Fruit fly (Drosophila melanogaster): Measurements from ENCODE around the gene CG6511.

The CG6511 gene

DNA sequence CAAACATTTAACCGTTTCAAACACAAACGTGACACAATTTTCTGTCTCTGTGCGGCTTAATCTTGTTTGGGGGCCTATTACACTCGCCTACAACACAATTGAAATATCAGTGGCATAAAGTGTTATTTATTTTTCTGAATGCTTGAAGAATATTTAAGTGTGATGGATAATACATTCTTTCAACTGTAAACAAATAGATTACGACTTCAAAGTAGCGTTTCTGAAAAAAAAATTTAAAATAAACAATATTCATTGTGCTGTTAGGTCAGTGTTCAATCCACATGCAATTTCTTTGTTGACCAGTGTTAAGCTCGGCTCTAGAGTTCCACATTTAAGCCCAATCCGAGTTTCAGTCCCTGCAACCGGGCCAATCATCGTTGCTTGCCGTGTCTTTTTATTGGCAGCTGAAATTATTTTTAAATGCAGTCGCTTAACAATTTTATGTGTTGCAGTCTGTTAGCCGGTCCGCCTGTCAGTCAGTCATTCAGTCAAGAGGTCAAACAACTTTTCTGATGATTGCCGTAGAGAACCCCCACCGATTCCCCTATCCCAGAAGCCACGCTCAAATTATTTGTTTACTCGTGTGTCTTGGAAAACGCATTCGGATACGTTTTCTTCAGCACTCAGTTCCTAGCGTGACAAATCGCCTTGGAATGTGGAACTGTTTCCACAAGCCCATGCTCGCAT, 52.0 kb downstream of the CG6511 start (continued):
- TF ChIP-seq vri (GFP tag; optimal IDR thresholded peaks at IDR 0.05), result no peak
- peak; percentile 26 for TF ChIP-seq CG31627 (GFP tag; optimal IDR thresholded peaks at IDR 0.05)
- peak; percentile 47 to 63 for TF ChIP-seq ss (GFP tag; optimal IDR thresholded peaks at IDR 0.05)
- peak; percentile 13 for TF ChIP-seq CG8319 (GFP tag; optimal IDR thresholded peaks at IDR 0.05)
- peak; percentile 88 for TF ChIP-seq CG8119 (GFP tag; IDR thresholded peaks at IDR 0.05)
- peak; percentile 24 for TF ChIP-seq lz (GFP tag; optimal IDR thresholded peaks at IDR 0.05)
- no peak for TF ChIP-seq Hr38 (GFP tag; optimal IDR thresholded peaks at IDR 0.05)
- peak; percentile 70 for TF ChIP-seq net (GFP tag; optimal IDR thresholded peaks at IDR 0.05)
- TF ChIP-seq Ets96B (tag; optimal IDR thresholded peaks at IDR 0.05), result peak; percentile 64
- TF ChIP-seq fd85E (GFP tag; optimal IDR thresholded peaks at IDR 0.05), result no peak
- peak; percentile 46; the same call in 1 of the 2 replicates for TF ChIP-seq CG11294 (GFP tag; IDR thresholded peaks at IDR 0.05)
- peak; percentile 58 for TF ChIP-seq CG3032 (tag; optimal IDR thresholded peaks at IDR 0.05)
- peak; percentile 78 for TF ChIP-seq OdsH (GFP tag; optimal IDR thresholded peaks at IDR 0.05)
- TF ChIP-seq Eip93F (GFP tag; optimal IDR thresholded peaks at IDR 0.05), result no peak
- TF ChIP-seq CG6276 (GFP tag; optimal IDR thresholded peaks at IDR 0.05), result peak; percentile 63
- TF ChIP-seq CG7368 (GFP tag; optimal IDR thresholded peaks at IDR 0.05), result peak; percentile 7
- TF ChIP-seq CG32006 (GFP tag; optimal IDR thresholded peaks at IDR 0.05), result peak; percentile 76
- TF ChIP-seq Blimp-1 (GFP tag; optimal IDR thresholded peaks at IDR 0.05), result no peak
- TF ChIP-seq acj6 (GFP tag; optimal IDR thresholded peaks at IDR 0.05), result peak; percentile 60
- no peak for TF ChIP-seq CG6854 (GFP tag; optimal IDR thresholded peaks at IDR 0.05)
- TF ChIP-seq Lpt (GFP tag; optimal IDR thresholded peaks at IDR 0.05), result peak; percentile 60
- TF ChIP-seq dsx (GFP tag; optimal IDR thresholded peaks at IDR 0.05; ENCODE audit: poor library complexity, severe bottlenecking), result peak; percentile 47
- peak; percentile 83 for TF ChIP-seq eg (GFP tag; IDR thresholded peaks at IDR 0.05)
- TF ChIP-seq Hr39 (GFP tag; optimal IDR thresholded peaks at IDR 0.05), result peak; percentile 39
- TF ChIP-seq Gug (GFP tag; IDR thresholded peaks at IDR 0.05), result peak; percentile 57
- TF ChIP-seq fd59A (GFP tag; optimal IDR thresholded peaks at IDR 0.05), result peak; percentile 66
- TF ChIP-seq Eip75B (GFP tag; optimal IDR thresholded peaks at IDR 0.05), result peak; percentile 32

DNA sequence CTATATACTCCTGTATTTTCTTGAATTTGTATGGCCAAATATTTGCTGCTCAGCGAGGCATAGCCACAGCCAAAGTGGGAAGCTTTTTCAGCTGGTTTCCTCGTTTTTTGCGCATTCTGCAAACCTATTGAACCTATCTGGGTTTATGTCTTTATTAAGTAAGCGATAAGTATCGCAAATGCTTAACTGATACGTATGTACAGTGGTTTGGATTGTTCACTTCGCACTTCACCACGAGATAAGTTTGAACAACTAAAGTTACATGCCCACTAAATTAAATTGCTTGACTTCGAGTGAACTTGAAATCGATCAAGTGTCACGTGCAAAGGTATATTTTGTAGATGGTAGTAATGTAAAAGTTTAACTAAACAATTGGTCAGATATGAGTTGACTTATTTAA, 52.6 kb downstream of the CG6511 start:
- TF ChIP-seq salr (GFP tag; optimal IDR thresholded peaks at IDR 0.05) (no peak), vri (GFP tag; optimal IDR thresholded peaks at IDR 0.05) (peak; percentile 51), CG6792 (GFP tag; optimal IDR thresholded peaks at IDR 0.05) (no peak), Eip93F (GFP tag; optimal IDR thresholded peaks at IDR 0.05) (no peak), Smox (GFP tag; optimal IDR thresholded peaks at IDR 0.05) (no peak)

DNA sequence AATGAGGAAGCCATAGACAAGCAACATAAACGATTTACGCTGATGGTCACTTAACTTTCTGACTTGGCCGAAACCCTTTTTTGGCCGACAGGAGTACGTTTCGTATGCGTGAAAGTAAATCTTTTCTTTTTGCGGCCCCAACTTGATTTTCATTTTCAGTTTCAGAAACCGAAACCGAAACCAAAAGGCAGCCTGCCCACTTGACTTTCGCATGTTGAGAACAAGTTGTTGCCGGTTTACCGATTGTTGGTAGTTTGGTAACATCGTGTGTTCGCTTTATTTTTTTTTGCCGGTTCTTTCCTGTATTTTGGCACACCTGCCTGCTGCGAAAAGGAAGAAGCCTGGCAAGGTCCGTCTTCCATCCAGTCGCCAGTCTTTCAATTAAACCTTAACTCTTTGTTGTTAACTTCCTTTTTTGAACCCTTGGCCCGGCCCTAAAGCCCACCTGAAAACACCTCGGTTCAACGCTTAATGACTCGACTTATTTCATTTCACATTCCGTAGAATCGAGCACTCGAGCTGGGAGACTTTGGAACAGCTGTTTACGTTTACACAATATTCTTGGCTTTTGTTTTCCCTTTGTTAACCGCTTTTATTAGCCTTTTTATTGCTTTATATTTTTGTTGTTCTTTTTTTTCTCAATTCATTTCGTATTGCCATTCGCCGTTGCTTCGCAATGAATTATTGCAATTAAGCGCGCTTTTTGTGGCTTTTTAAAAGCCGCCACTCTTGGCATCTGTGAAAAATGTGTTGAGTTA, 54.0 kb downstream of the CG6511 start:
- TF ChIP-seq CG6854 (GFP tag; optimal IDR thresholded peaks at IDR 0.05), result peak; percentile 81
- peak; percentile 11 for TF ChIP-seq CG10669 (GFP tag; optimal IDR thresholded peaks at IDR 0.05)
- TF ChIP-seq CG6808 (GFP tag; optimal IDR thresholded peaks at IDR 0.05), result peak; percentile 60
- no peak for TF ChIP-seq Eip75B (GFP tag; optimal IDR thresholded peaks at IDR 0.05)
- peak; percentile 27 for TF ChIP-seq Met (GFP tag; optimal IDR thresholded peaks at IDR 0.05)
- TF ChIP-seq Lpt (GFP tag; optimal IDR thresholded peaks at IDR 0.05), result no peak
- no peak for TF ChIP-seq salr (GFP tag; optimal IDR thresholded peaks at IDR 0.05)
- peak; percentile 99 for TF ChIP-seq Blimp-1 (GFP tag; optimal IDR thresholded peaks at IDR 0.05)
- no peak for TF ChIP-seq cyc (GFP tag; optimal IDR thresholded peaks at IDR 0.05)
- no peak for TF ChIP-seq Ets21C (GFP tag; optimal IDR thresholded peaks at IDR 0.05)
- no peak for TF ChIP-seq fkh (GFP tag; optimal IDR thresholded peaks at IDR 0.05)
- TF ChIP-seq CG8119 (GFP tag; IDR thresholded peaks at IDR 0.05), result no peak
- TF ChIP-seq CG8632 (GFP tag; optimal IDR thresholded peaks at IDR 0.05), result peak; percentile 15
- TF ChIP-seq svp (GFP tag), result peak; percentile 14
- TF ChIP-seq CG4318 (GFP tag; optimal IDR thresholded peaks at IDR 0.05), result no peak
- peak; percentile 32 for TF ChIP-seq Sox14 (GFP tag; optimal IDR thresholded peaks at IDR 0.05)
- peak; percentile 37 for TF ChIP-seq CG1621 (tag; optimal IDR thresholded peaks at IDR 0.05)
- TF ChIP-seq Eip78C (GFP tag), result peak; percentile 73
- TF ChIP-seq Eip93F (GFP tag; optimal IDR thresholded peaks at IDR 0.05), result no peak
- TF ChIP-seq CG15336 (GFP tag; IDR thresholded peaks at IDR 0.05), result no peak
- TF ChIP-seq ss (GFP tag; optimal IDR thresholded peaks at IDR 0.05), result peak; percentile 52 to 73
- peak; percentile 70 for TF ChIP-seq CG9139 (GFP tag; optimal IDR thresholded peaks at IDR 0.05)
- TF ChIP-seq CG31627 (GFP tag; optimal IDR thresholded peaks at IDR 0.05), result no peak
- TF ChIP-seq vri (GFP tag; optimal IDR thresholded peaks at IDR 0.05), result peak; percentile 38
